Worm (Caenorhabditis elegans): Measurements from ENCODE around the gene Y82E9BL.5.
A peak's percentile ranks its signal among the peaks of the same experiment; 100 is the strongest.

Gene Y82E9BL.5

ce11 chrIII:1340240-1340639 lies 7.2 kb downstream of the Y82E9BL.5 start, which contains the start of gene fbxa-5:
Gene fbxa-5, minus strand, starts transcription at chrIII:1340340.
- TF ChIP-seq elt-2 (tag; optimal IDR thresholded peaks at IDR 0.05) (no peak), ztf-11 (tag; optimal IDR thresholded peaks at IDR 0.05) (no peak), nhr-12 (tag; optimal IDR thresholded peaks at IDR 0.05) (no peak), jun-1 (tag; optimal IDR thresholded peaks at IDR 0.05) (no peak), fos-1 (tag; optimal IDR thresholded peaks at IDR 0.05) (no peak), fkh-2 (tag; optimal IDR thresholded peaks at IDR 0.05) (no peak), pha-4 (tag; optimal IDR thresholded peaks at IDR 0.05) (no peak), mdl-1 (tag; optimal IDR thresholded peaks at IDR 0.05) (no peak), ceh-9 (tag; optimal IDR thresholded peaks at IDR 0.05) (no peak), nhr-28 (tag; optimal IDR thresholded peaks at IDR 0.05) (no peak), skn-1 (tag; optimal IDR thresholded peaks at IDR 0.05) (no peak), nhr-237 (tag; optimal IDR thresholded peaks at IDR 0.05) (no peak), tbx-2 (tag; optimal IDR thresholded peaks at IDR 0.05) (no peak), lsy-12 (tag; optimal IDR thresholded peaks at IDR 0.05) (no peak), snpc-4 (tag; optimal IDR thresholded peaks at IDR 0.05) (no peak), nhr-23 (tag; optimal IDR thresholded peaks at IDR 0.05) (no peak), pqm-1 (tag; optimal IDR thresholded peaks at IDR 0.05) (no peak), ZK546.5 (tag; optimal IDR thresholded peaks at IDR 0.05) (no peak), ceh-16 (tag; optimal IDR thresholded peaks at IDR 0.05) (no peak), sea-2 (GFP tag; optimal IDR thresholded peaks at IDR 0.05) (no peak)

ce11 chrIII:1331894-1332293 lies 15.5 kb downstream of the Y82E9BL.5 start, which contains the start of gene Y82E9BL.19:
Gene Y82E9BL.19, plus strand, starts transcription at chrIII:1332016.
- TF ChIP-seq lin-15B (tag; optimal IDR thresholded peaks at IDR 0.05) (no peak), nhr-11 (tag; optimal IDR thresholded peaks at IDR 0.05) (no peak), nhr-28 (tag; optimal IDR thresholded peaks at IDR 0.05) (no peak), nhr-43 (tag; optimal IDR thresholded peaks at IDR 0.05; ENCODE audit: poor library complexity, severe bottlenecking) (no peak), tbx-2 (tag; optimal IDR thresholded peaks at IDR 0.05) (no peak), elt-2 (tag; optimal IDR thresholded peaks at IDR 0.05) (peak; percentile 68)

ce11 chrIII:1326490-1326889 lies 20.9 kb downstream of the Y82E9BL.5 start, which contains the start of gene Y82E9BL.18:
Gene Y82E9BL.18, plus strand, starts transcription at chrIII:1326790.
- TF ChIP-seq aly-2 (tag; optimal IDR thresholded peaks at IDR 0.05), result no peak
- TF ChIP-seq zag-1 (tag; optimal IDR thresholded peaks at IDR 0.05), result no peak
- no peak for TF ChIP-seq elt-2 (tag; optimal IDR thresholded peaks at IDR 0.05)
- TF ChIP-seq unc-39 (tag; optimal IDR thresholded peaks at IDR 0.05), result no peak
- no peak for TF ChIP-seq nhr-237 (tag; optimal IDR thresholded peaks at IDR 0.05)
- no peak for TF ChIP-seq ZK546.5 (tag; optimal IDR thresholded peaks at IDR 0.05)
- no peak for TF ChIP-seq eor-1 (tag; optimal IDR thresholded peaks at IDR 0.05)
- no peak for TF ChIP-seq lin-15B (tag; optimal IDR thresholded peaks at IDR 0.05)
- TF ChIP-seq lin-39 (tag; optimal IDR thresholded peaks at IDR 0.05), result no peak
- TF ChIP-seq ceh-16 (tag; optimal IDR thresholded peaks at IDR 0.05), result no peak
- TF ChIP-seq nhr-25 (tag; optimal IDR thresholded peaks at IDR 0.05), result no peak
- no peak for TF ChIP-seq nhr-28 (tag; optimal IDR thresholded peaks at IDR 0.05)
- no peak for TF ChIP-seq unc-62 (GFP tag; optimal IDR thresholded peaks at IDR 0.05)
- no peak for TF ChIP-seq mdl-1 (tag; optimal IDR thresholded peaks at IDR 0.05)

- TF ChIP-seq mdl-1 (tag; optimal IDR thresholded peaks at IDR 0.05) (no peak), elt-3 (tag; optimal IDR thresholded peaks at IDR 0.05) (no peak), pha-4 (tag; optimal IDR thresholded peaks at IDR 0.05) (no peak), R02D3.7 (tag; optimal IDR thresholded peaks at IDR 0.05) (no peak), ztf-11 (tag; optimal IDR thresholded peaks at IDR 0.05) (no peak), ceh-16 (tag; optimal IDR thresholded peaks at IDR 0.05) (no peak), sea-2 (GFP tag; optimal IDR thresholded peaks at IDR 0.05) (no peak), nhr-23 (tag; optimal IDR thresholded peaks at IDR 0.05) (no peak), lin-39 (tag; optimal IDR thresholded peaks at IDR 0.05) (no peak), mml-1 (tag; optimal IDR thresholded peaks at IDR 0.05) (no peak), lsy-12 (tag; optimal IDR thresholded peaks at IDR 0.05) (no peak), ceh-82 (tag; optimal IDR thresholded peaks at IDR 0.05) (no peak), unc-39 (tag; optimal IDR thresholded peaks at IDR 0.05) (no peak), ZK546.5 (tag; optimal IDR thresholded peaks at IDR 0.05) (no peak), elt-1 (tag; optimal IDR thresholded peaks at IDR 0.05) (no peak), skn-1 (tag; optimal IDR thresholded peaks at IDR 0.05) (no peak), nhr-11 (tag; optimal IDR thresholded peaks at IDR 0.05) (no peak), ceh-28 (tag; optimal IDR thresholded peaks at IDR 0.05) (no peak), nhr-77 (tag; optimal IDR thresholded peaks at IDR 0.05) (no peak), daf-12 (tag; optimal IDR thresholded peaks at IDR 0.05) (no peak)
Observed at ce11 chrIII:1324513-1324912, 22.9 kb downstream of the Y82E9BL.5 start, which contains the start of gene fbxa-14. Gene fbxa-14, minus strand, starts transcription at chrIII:1324613.

Data from whole organism, L3 larva.